Worm (Caenorhabditis elegans) whole organism, L2 larva: Measurements from ENCODE around the gene dot-1.2.

Experiments
- C34F6.9 ChIP-seq: fragments of 150-350 bp; optimal IDR thresholded peaks from 2 replicates; lab custom pipeline; 2014; ENCODE audit warnings: missing biosample characterization, missing genetic modification characterization
- F13H6.1 ChIP-seq: sonication (generic microtip); optimal IDR thresholded peaks from 2 replicates; lab custom pipeline; 2016; ENCODE audit warnings: missing genetic modification characterization, missing compliant biosample characterization
- ZK546.5 ChIP-seq: sonication (generic microtip); optimal IDR thresholded peaks from 2 replicates; lab custom pipeline; 2017; ENCODE audit warnings: missing biosample characterization, missing genetic modification characterization
- ceh-16 ChIP-seq: fragments of 150-350 bp; optimal IDR thresholded peaks from 2 replicates; lab custom pipeline; 2014; ENCODE audit warnings: missing biosample characterization, missing genetic modification characterization
- egl-27 ChIP-seq: sonication (generic microtip); optimal IDR thresholded peaks from 3 replicates; lab custom pipeline; 2017; ENCODE audit warnings: missing biosample characterization, missing genetic modification reagents, missing genetic modification characterization
- gmeb-1 ChIP-seq: fragments of 150-350 bp; optimal IDR thresholded peaks from 2 replicates; lab custom pipeline; 2014; ENCODE audit warnings: missing biosample characterization, missing genetic modification characterization
- lsy-2 ChIP-seq, 2 experiments: fragments of 150-350 bp in 1 of 2; sonication (generic microtip) in 1 of 2; optimal IDR thresholded peaks; 2 replicates each; lab custom pipeline; 2014 to 2017; ENCODE audit warnings: missing biosample characterization in 2 of 2, missing genetic modification characterization in 2 of 2
- mbf-1 ChIP-seq: sonication (generic microtip); optimal IDR thresholded peaks from 2 replicates; lab custom pipeline; 2017; ENCODE audit warnings: missing biosample characterization, missing genetic modification characterization
- mdl-1 ChIP-seq, 2 experiments: fragments of 150-350 bp in 1 of 2; sonication (generic microtip) in 1 of 2; optimal IDR thresholded peaks; 2 replicates each; lab custom pipeline; 2017; ENCODE audit warnings: missing biosample characterization in 2 of 2, missing genetic modification characterization in 2 of 2
- nhr-10 ChIP-seq: sonication (generic microtip); optimal IDR thresholded peaks from 2 replicates; lab custom pipeline; 2017; ENCODE audit warnings: missing biosample characterization, missing genetic modification characterization
- nhr-11 ChIP-seq: fragments of 150-350 bp; optimal IDR thresholded peaks from 2 replicates; lab custom pipeline; 2014; ENCODE audit warnings: missing biosample characterization, missing genetic modification characterization
- nhr-129 ChIP-seq: fragments of 150-350 bp; optimal IDR thresholded peaks from 2 replicates; lab custom pipeline; 2014; ENCODE audit warnings: missing biosample characterization, missing genetic modification characterization
- nhr-21 ChIP-seq: fragments of 150-350 bp; optimal IDR thresholded peaks from 2 replicates; lab custom pipeline; 2014; ENCODE audit warnings: missing biosample characterization, missing genetic modification characterization
- nhr-237 ChIP-seq: fragments of 150-350 bp; optimal IDR thresholded peaks from 2 replicates; lab custom pipeline; 2014; ENCODE audit warnings: missing biosample characterization, missing genetic modification characterization
- nhr-6 ChIP-seq: fragments of 150-350 bp; optimal IDR thresholded peaks from 2 replicates; lab custom pipeline; 2014; ENCODE audit warnings: missing biosample characterization, missing genetic modification characterization
- sem-4 ChIP-seq: fragments of 150-350 bp; optimal IDR thresholded peaks from 2 replicates; lab custom pipeline; 2014; ENCODE audit warnings: missing biosample characterization, missing genetic modification reagents, missing genetic modification characterization
- sma-9 ChIP-seq, 2 experiments: fragments of 150-350 bp in 1 of 2; sonication (generic microtip) in 1 of 2; optimal IDR thresholded peaks; 2 replicates each; lab custom pipeline; 2014 to 2016; ENCODE audit warnings: missing genetic modification characterization in 2 of 2, mild to moderate bottlenecking in 1 of 2, missing biosample characterization in 1 of 2, missing compliant biosample characterization in 1 of 2, missing genetic modification reagents in 1 of 2, moderate library complexity in 1 of 2
- snpc-4 ChIP-seq: fragments of 150-350 bp; optimal IDR thresholded peaks from 2 replicates; lab custom pipeline; 2014; ENCODE audit warnings: missing biosample characterization, missing genetic modification characterization
- unc-39 ChIP-seq: fragments of 150-350 bp; optimal IDR thresholded peaks from 2 replicates; lab custom pipeline; 2014; ENCODE audit warnings: missing biosample characterization, missing genetic modification characterization
- ztf-1 ChIP-seq: fragments of 200-800 bp; sonication (Bioruptor generic); conservative IDR thresholded peaks from 2 replicates; pipeline ENCODE4 v1.3.6; 2022; ENCODE audit warnings: missing genetic modification characterization, missing compliant biosample characterization
- ztf-11 ChIP-seq: sonication (generic microtip); optimal IDR thresholded peaks from 2 replicates; lab custom pipeline; 2017; ENCODE audit warnings: missing biosample characterization, missing genetic modification characterization

The dot-1.2 gene

DNA sequence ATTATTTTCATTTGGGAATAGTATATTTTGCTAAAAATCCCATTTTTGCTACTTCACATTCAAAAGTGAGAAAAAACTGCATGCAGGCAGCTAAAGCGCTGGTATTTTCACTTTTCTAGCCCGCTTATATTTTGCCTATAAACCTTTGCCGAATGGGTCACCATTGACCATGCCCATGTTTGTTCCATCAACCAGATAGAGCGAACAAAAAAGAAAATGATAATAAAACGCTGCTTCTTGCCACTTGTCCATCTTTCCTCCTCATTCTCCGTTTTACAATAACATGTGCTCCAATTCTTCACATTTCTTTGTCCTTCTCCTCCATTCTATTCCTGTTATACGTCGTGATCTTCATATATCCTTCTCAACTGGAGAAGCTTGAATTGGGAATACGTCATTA is 45.5 kb downstream of the dot-1.2 start, which contains the start of gene tag-241:
tag-241 (plus strand) TSS at position 301 of the 400 bp plus-strand sequence.
- no peak for TF ChIP-seq sem-4 (tag; lab: Kevin White, UChicago)
- no peak for TF ChIP-seq snpc-4
- TF ChIP-seq mbf-1 (tag; lab: Kevin White, UChicago), result no peak
- TF ChIP-seq ztf-1 (GFP tag; lab: Robert Waterston, UW), result no peak
- no peak for TF ChIP-seq nhr-237 (tag; lab: Kevin White, UChicago)
- TF ChIP-seq sma-9 (GFP tag; optimal IDR thresholded peaks at IDR 0.05; lab: Kevin White, UChicago), result no peak
- TF ChIP-seq sma-9 (tag; optimal IDR thresholded peaks at IDR 0.05; lab: Kevin White, UChicago), result no peak

DNA sequence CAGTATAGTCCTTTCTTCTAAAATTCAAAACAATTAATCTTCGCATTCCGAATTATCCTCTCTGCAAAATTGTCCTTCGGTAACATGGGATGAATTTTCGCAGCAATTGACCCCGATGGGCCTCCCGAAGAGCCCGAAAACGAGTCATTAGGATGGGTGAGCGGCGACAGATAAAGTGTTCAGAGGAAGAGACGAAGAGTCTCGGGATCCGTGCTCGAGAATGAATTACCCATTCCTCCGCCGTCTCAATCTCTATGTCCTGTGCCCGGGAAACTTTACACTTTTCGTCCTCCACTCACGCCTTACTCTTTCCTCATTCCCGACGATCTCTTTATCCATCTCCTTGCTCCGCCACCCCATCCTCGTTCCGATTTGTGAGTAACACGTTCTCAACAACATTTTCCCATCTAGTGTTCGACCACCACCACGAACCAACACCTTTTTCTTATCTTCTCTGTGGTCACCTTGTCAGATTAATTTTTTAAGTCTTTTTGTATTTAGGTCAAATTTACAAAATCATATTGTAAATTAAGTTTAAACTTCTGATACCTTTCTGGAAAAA is 47.9 kb downstream of the dot-1.2 start:
- TF ChIP-seq nhr-21 (tag; lab: Kevin White, UChicago) (no peak), sem-4 (tag; lab: Kevin White, UChicago) (no peak), nhr-237 (tag; lab: Kevin White, UChicago) (no peak), ztf-11 (no peak), C34F6.9 (peak; percentile 3), nhr-6 (tag; lab: Kevin White, UChicago) (no peak), lsy-2 (tag; optimal IDR thresholded peaks at IDR 0.05; lab: Kevin White, UChicago) (no peak), F13H6.1 (tag; lab: Kevin White, UChicago) (peak; percentile 33), mbf-1 (tag; lab: Kevin White, UChicago) (no peak), ceh-16 (tag; lab: Kevin White, UChicago) (no peak)

DNA sequence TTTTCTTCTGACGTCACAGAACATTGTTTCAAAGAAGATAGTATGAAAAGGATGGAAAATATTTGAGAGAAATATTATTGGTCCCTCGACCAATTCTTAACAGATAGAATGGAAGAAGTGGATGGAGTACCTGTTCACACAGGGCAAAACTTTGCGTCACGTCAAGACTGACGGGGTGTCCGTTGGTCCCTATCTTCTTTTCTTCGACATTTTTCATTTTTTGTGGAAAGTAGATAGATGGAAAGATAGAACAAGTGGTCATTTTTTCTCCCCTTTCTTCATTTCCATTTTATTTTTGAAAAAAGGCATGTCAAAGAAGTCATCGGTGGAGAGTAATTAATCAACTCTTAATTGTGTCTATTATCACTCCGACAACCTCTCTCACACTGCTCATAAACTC is 50.4 kb downstream of the dot-1.2 start:
- TF ChIP-seq nhr-129 (tag; lab: Kevin White, UChicago), result peak; percentile 47
- no peak for TF ChIP-seq mdl-1 (tag; optimal IDR thresholded peaks at IDR 0.05; lab: Kevin White, UChicago)
- no peak for TF ChIP-seq ztf-11
- peak; percentile 28 for TF ChIP-seq C34F6.9
- no peak for TF ChIP-seq gmeb-1 (tag; lab: Kevin White, UChicago)
- TF ChIP-seq egl-27 (tag; lab: Kevin White, UChicago), result no peak
- TF ChIP-seq unc-39, result no peak
- peak; percentile 76 for TF ChIP-seq F13H6.1 (tag; lab: Kevin White, UChicago)
- TF ChIP-seq snpc-4, result no peak
- TF ChIP-seq nhr-10, result no peak
- no peak for TF ChIP-seq nhr-11 (tag; lab: Kevin White, UChicago)
- no peak for TF ChIP-seq ZK546.5 (tag; lab: Kevin White, UChicago)
